Fruit fly (Drosophila melanogaster): ENCODE measurements around the gene CG10428.
A peak's percentile ranks its signal among the peaks of the same experiment; 100 is the strongest.

The CG10428 gene

DNA sequence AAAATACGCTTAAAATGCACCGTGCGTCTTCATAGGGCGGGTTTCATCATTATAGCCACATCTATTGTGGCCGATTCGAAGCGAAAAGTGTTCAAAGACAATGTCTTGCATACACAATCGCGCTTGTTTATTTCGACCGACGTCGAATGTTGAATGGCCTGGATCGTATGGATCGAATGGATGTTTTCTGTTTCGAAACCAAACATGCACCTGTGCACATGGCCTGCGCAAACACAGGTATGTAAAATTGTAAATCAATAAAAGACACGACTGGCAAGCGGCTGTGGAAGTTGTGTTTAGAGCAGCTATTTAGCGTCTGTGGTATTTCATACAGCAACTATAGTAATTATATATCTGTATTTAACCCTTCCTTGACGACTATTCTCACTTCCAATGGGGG, 32.8 kb downstream of the CG10428 start (continued):
- TF ChIP-seq disco-r (GFP tag; optimal IDR thresholded peaks at IDR 0.05) (no peak), salm (tag; optimal IDR thresholded peaks at IDR 0.05) (peak; percentile 4), toy (GFP tag; IDR thresholded peaks at IDR 0.05) (no peak), CG1603 (tag; optimal IDR thresholded peaks at IDR 0.05) (peak; percentile 8), lbe (GFP tag; optimal IDR thresholded peaks at IDR 0.05) (peak; percentile 25), Atf-2 (GFP tag; optimal IDR thresholded peaks at IDR 0.05) (no peak), Tbp (GFP tag; optimal IDR thresholded peaks at IDR 0.05) (no peak), MTF-1 (GFP tag; optimal IDR thresholded peaks at IDR 0.05; ENCODE audit: borderline replicate concordance) (peak; percentile 46), Kr (GFP tag; optimal IDR thresholded peaks at IDR 0.05) (peak; percentile 42), lab (GFP tag; optimal IDR thresholded peaks at IDR 0.05) (peak; percentile 32), CG1832 (GFP tag; optimal IDR thresholded peaks at IDR 0.05) (no peak), Sox102F (GFP tag; optimal IDR thresholded peaks at IDR 0.05) (peak; percentile 0), CG17568 (GFP tag; optimal IDR thresholded peaks at IDR 0.05) (peak; percentile 14), tap (tag; optimal IDR thresholded peaks at IDR 0.05) (peak; percentile 5), fd64A (GFP tag; optimal IDR thresholded peaks at IDR 0.05) (peak; percentile 50), Bteb2 (GFP tag; optimal IDR thresholded peaks at IDR 0.05) (no peak), ATbp (GFP tag; optimal IDR thresholded peaks at IDR 0.05) (peak; percentile 40), CG17385 (GFP tag; optimal IDR thresholded peaks at IDR 0.05) (peak; percentile 6), Drgx (GFP tag; IDR thresholded peaks at IDR 0.05) (no peak), onecut (GFP tag; IDR thresholded peaks at IDR 0.05) (peak; percentile 7; the same call in 1 of the 2 replicates)

DNA sequence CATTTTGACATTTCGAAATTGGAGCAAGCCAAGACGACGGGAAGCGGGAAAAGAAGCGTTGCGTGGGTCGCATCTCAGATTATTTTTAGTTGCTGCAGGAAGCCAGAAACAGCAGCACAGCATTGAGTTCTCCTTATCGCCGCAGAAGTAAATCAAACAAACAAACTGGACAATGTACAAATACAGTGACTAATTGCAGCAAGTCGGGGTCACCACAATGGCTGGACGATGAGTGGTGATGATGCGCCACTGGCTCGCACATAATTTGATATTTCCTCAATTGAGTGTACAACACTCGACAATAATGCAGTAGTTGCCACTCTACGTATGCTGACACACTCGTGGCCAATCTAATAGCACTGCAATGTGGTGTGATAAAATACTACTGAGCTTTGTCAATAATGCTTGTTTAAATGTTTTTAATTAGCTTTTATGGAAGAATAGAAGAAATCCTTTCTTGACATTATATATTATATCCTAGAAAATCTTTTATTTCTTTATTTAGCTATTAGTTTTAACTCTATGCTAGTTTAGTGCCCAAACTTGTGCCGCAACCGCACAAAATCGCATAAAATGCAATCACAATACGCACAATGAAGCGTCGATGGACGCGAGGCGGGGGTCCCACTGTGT, 33.4 kb downstream of the CG10428 start:
- no peak for TF ChIP-seq psq (GFP tag; optimal IDR thresholded peaks at IDR 0.05)
- TF ChIP-seq ttk (GFP tag; IDR thresholded peaks at IDR 0.05) = no peak
- TF ChIP-seq bigmax (GFP tag; optimal IDR thresholded peaks at IDR 0.05) = no peak
- TF ChIP-seq CG11247 (GFP tag; IDR thresholded peaks at IDR 0.05) = no peak
- TF ChIP-seq CG6689 (GFP tag; IDR thresholded peaks at IDR 0.05) = peak; percentile 49
- no peak for TF ChIP-seq yki (optimal IDR thresholded peaks at IDR 0.05)
- peak; percentile 16 for TF ChIP-seq CoRest (tag; optimal IDR thresholded peaks at IDR 0.05)
- TF ChIP-seq Max (GFP tag; optimal IDR thresholded peaks at IDR 0.05) = no peak
- no peak for TF ChIP-seq stc (GFP tag; IDR thresholded peaks at IDR 0.05)
- peak; percentile 51; the same call in 1 of the 2 replicates for TF ChIP-seq CG31441 (GFP tag; IDR thresholded peaks at IDR 0.05)
- peak; percentile 69 for TF ChIP-seq Sox102F (GFP tag; optimal IDR thresholded peaks at IDR 0.05)
- peak; percentile 64 for TF ChIP-seq CG10979 (tag; optimal IDR thresholded peaks at IDR 0.05)
- peak; percentile 20 for TF ChIP-seq Xbp1 (GFP tag; optimal IDR thresholded peaks at IDR 0.05)
- TF ChIP-seq CG9727 (GFP tag; optimal IDR thresholded peaks at IDR 0.05) = peak; percentile 32
- no peak for TF ChIP-seq CG17612 (GFP tag; IDR thresholded peaks at IDR 0.05)
- peak; percentile 69; the same call in 1 of the 2 replicates for TF ChIP-seq ara (GFP tag; IDR thresholded peaks at IDR 0.05)
- TF ChIP-seq CG13123 (GFP tag; optimal IDR thresholded peaks at IDR 0.05) = no peak
- TF ChIP-seq CG4424 (GFP tag; optimal IDR thresholded peaks at IDR 0.05) = peak; percentile 18
- TF ChIP-seq CG32532 (GFP tag; IDR thresholded peaks at IDR 0.05) = no peak
- no peak for TF ChIP-seq CG15011 (GFP tag; optimal IDR thresholded peaks at IDR 0.05)
- peak in 1 of 2 experiments; percentile 0 for TF ChIP-seq dpn (GFP tag; optimal IDR thresholded peaks at IDR 0.05)
- peak; percentile 65 to 75 for TF ChIP-seq bsh (GFP tag; optimal IDR thresholded peaks at IDR 0.05)
- TF ChIP-seq gcm (GFP tag; optimal IDR thresholded peaks at IDR 0.05) = peak; percentile 43
- peak; percentile 36; the same call in 1 of the 3 replicates for TF ChIP-seq sr (GFP tag; IDR thresholded peaks at IDR 0.05)
- TF ChIP-seq HmgD (GFP tag; optimal IDR thresholded peaks at IDR 0.05) = no peak
- no peak for TF ChIP-seq danr (GFP tag; IDR thresholded peaks at IDR 0.05)
- no peak for TF ChIP-seq luna (GFP tag; optimal IDR thresholded peaks at IDR 0.05)
- TF ChIP-seq sd (tag; optimal IDR thresholded peaks at IDR 0.05) = no peak
- TF ChIP-seq CG11093 (GFP tag; IDR thresholded peaks at IDR 0.05) = no peak
- no peak for TF ChIP-seq CG14014 (GFP tag; IDR thresholded peaks at IDR 0.05)
- TF ChIP-seq zen (tag; optimal IDR thresholded peaks at IDR 0.05) = peak; percentile 14
- TF ChIP-seq Tbp (GFP tag; optimal IDR thresholded peaks at IDR 0.05) = no peak
- peak; percentile 85 for TF ChIP-seq Drgx (GFP tag; IDR thresholded peaks at IDR 0.05)
